Worm (Caenorhabditis elegans) whole organism, L1 larva: Measurements from ENCODE around the gene srh-283.

Experiments used
- ama-1 ChIP-seq: fragments of 150-350 bp; optimal IDR thresholded peaks from 2 replicates; lab custom pipeline; 2014
- ceh-8 ChIP-seq: fragments of 200-800 bp; sonication (Bioruptor generic); optimal IDR thresholded peaks from 2 replicates; lab custom pipeline; 2018; ENCODE audit warnings: mild to moderate bottlenecking, missing genetic modification characterization, moderate library complexity, missing compliant biosample characterization
- ceh-90 ChIP-seq: sonication (generic microtip); optimal IDR thresholded peaks from 2 replicates; lab custom pipeline; 2016; ENCODE audit warnings: missing genetic modification characterization, missing compliant biosample characterization
- efl-1 ChIP-seq, 4 experiments: fragments of 150-350 bp; optimal IDR thresholded peaks in 3 of 4; peaks in 1 of 4; 1 replicate in 1 of 4; 2 replicates in 3 of 4; lab custom pipeline; 2014; ENCODE audit warnings: missing biosample characterization in 2 of 4, missing genetic modification characterization in 2 of 4, missing genetic modification reagents in 2 of 4
- egl-13 ChIP-seq: sonication (generic microtip); optimal IDR thresholded peaks from 2 replicates; lab custom pipeline; 2016; ENCODE audit warnings: missing genotype, missing genetic modification reagents, missing genetic modification characterization, missing compliant biosample characterization
- elt-3 ChIP-seq, 6 experiments: fragments of 150-350 bp in 1 of 6; sonication (generic microtip); optimal IDR thresholded peaks; 2 replicates each; lab custom pipeline; 2017 to 2018; ENCODE audit warnings: missing biosample characterization in 6 of 6, missing genetic modification characterization in 6 of 6, inconsistent platforms in 1 of 6
- fkh-10 ChIP-seq: sonication (generic microtip); optimal IDR thresholded peaks from 2 replicates; lab custom pipeline; 2017; ENCODE audit warnings: missing biosample characterization, missing genetic modification reagents, missing genetic modification characterization
- lsy-2 ChIP-seq, 2 experiments: fragments of 150-350 bp; optimal IDR thresholded peaks; 2 replicates each; lab custom pipeline; 2014; ENCODE audit warnings: missing biosample characterization in 2 of 2, missing genetic modification characterization in 2 of 2
- nhr-12 ChIP-seq: sonication (generic microtip); optimal IDR thresholded peaks from 2 replicates; lab custom pipeline; 2017; ENCODE audit warnings: missing biosample characterization, missing genetic modification characterization
- nhr-28 ChIP-seq: fragments of 150-350 bp; optimal IDR thresholded peaks from 2 replicates; lab custom pipeline; 2014; ENCODE audit warnings: missing biosample characterization, missing genetic modification characterization
- skn-1 ChIP-seq: fragments of 150-350 bp; optimal IDR thresholded peaks from 2 replicates; lab custom pipeline; 2014; ENCODE audit warnings: missing biosample characterization, missing genetic modification characterization
- tbx-2 ChIP-seq: sonication (generic microtip); optimal IDR thresholded peaks from 2 replicates; lab custom pipeline; 2016; ENCODE audit warnings: missing genetic modification characterization, missing compliant biosample characterization
- unc-62 ChIP-seq: fragments of 150-350 bp; optimal IDR thresholded peaks from 2 replicates; lab custom pipeline; 2014; ENCODE audit warnings: missing biosample characterization, missing genetic modification reagents, missing genetic modification characterization

DNA sequence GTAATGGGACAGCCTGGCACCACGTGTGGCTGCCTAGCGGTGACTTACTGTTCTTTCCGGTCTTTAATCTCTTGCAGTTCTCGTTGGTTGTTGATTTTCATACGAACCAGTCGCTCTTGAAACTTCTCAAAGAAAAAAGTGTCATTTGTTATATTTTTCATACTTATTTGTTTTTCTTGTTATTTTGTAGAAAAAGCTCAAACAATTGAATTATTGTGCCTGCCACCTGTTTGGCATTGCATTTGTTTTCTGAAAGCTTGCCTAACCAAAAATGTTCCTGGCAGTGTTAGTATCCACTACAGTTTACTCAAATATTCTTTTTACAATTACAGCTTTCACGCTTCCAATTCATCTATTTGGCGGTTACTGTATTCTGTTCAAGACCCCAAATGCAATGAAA lies at the start of gene srh-283, which contains the start of gene C47A10.16:
- no peak for TF ChIP-seq efl-1 (optimal IDR thresholded peaks at IDR 0.05; lab: Kevin White, UChicago)
- no peak for TF ChIP-seq efl-1 (GFP tag; optimal IDR thresholded peaks at IDR 0.05 in 1 of 2; lab: Kevin White, UChicago)
- no peak for TF ChIP-seq ceh-90 (tag; lab: Kevin White, UChicago)
- no peak for TF ChIP-seq lsy-2 (tag; optimal IDR thresholded peaks at IDR 0.05; lab: Kevin White, UChicago)
- TF ChIP-seq ceh-8, result no peak
- no peak for TF ChIP-seq elt-3 (tag; optimal IDR thresholded peaks at IDR 0.05; lab: Kevin White, UChicago)
- TF ChIP-seq unc-62 (GFP tag; lab: Kevin White, UChicago), result no peak
- TF ChIP-seq ama-1 (lab: Kevin White, UChicago), result no peak
- TF ChIP-seq tbx-2 (tag; lab: Kevin White, UChicago), result no peak
- no peak for TF ChIP-seq nhr-28 (tag; lab: Kevin White, UChicago)
- TF ChIP-seq egl-13, result no peak
- TF ChIP-seq fkh-10, result no peak
- TF ChIP-seq nhr-12 (tag; lab: Kevin White, UChicago), result no peak
- TF ChIP-seq skn-1, result no peak
